Worm (Caenorhabditis elegans) whole organism, late embryonic: Measurements from ENCODE around the gene nhr-275.
"Not testable (repeated sequence)": the region's sequence is repeated elsewhere in the genome, so short reads cannot be mapped to it uniquely, and the experiment has no call there.

Experiments
- C08G9.2 ChIP-seq: sonication (generic microtip); optimal IDR thresholded peaks from 2 replicates; lab custom pipeline; 2016; ENCODE audit warnings: mild to moderate bottlenecking, missing genetic modification characterization, moderate library complexity, missing compliant biosample characterization
- C38D4.7 ChIP-seq: fragments of 200-800 bp; sonication (Bioruptor generic); optimal IDR thresholded peaks from 2 replicates; lab custom pipeline; 2018; ENCODE audit warnings: mild to moderate bottlenecking, missing genetic modification characterization, moderate library complexity, missing compliant biosample characterization
- F13H6.1 ChIP-seq: sonication (generic microtip); optimal IDR thresholded peaks from 2 replicates; lab custom pipeline; 2016; ENCODE audit warnings: missing genetic modification characterization, missing compliant biosample characterization
- K09A11.1 ChIP-seq: sonication (generic microtip); optimal IDR thresholded peaks from 2 replicates; lab custom pipeline; 2017; ENCODE audit warnings: antibody characterized with exemption, mild to moderate bottlenecking, missing genetic modification characterization, missing compliant biosample characterization; ENCODE audit not compliant: insufficient read depth
- T23F11.4 ChIP-seq: fragments of 200-800 bp; sonication (Bioruptor generic); optimal IDR thresholded peaks from 2 replicates; lab custom pipeline; 2018; ENCODE audit warnings: mild to moderate bottlenecking, missing genetic modification characterization, missing compliant biosample characterization
- ceh-14 ChIP-seq: sonication (generic microtip); optimal IDR thresholded peaks from 2 replicates; lab custom pipeline; 2016; ENCODE audit warnings: missing genotype, missing genetic modification characterization, missing compliant biosample characterization
- ceh-19 ChIP-seq: fragments of 200-800 bp; sonication (Bioruptor generic); optimal IDR thresholded peaks from 2 replicates; lab custom pipeline; 2018; ENCODE audit warnings: mild to moderate bottlenecking, missing genetic modification characterization, missing compliant biosample characterization
- ceh-22 ChIP-seq: sonication (generic microtip); optimal IDR thresholded peaks from 2 replicates; lab custom pipeline; 2017; ENCODE audit warnings: missing biosample characterization, missing genetic modification characterization
- ceh-45 ChIP-seq: fragments of 200-800 bp; sonication (Bioruptor generic); IDR thresholded peaks from 2 replicates; pipeline ENCODE4 v1.3.6; 2022; ENCODE audit warnings: missing genetic modification reagents, missing genetic modification characterization, missing compliant biosample characterization
- ceh-6 ChIP-seq: fragments of 200-800 bp; sonication (Bioruptor generic); optimal IDR thresholded peaks from 2 replicates; lab custom pipeline; 2018; ENCODE audit warnings: mild to moderate bottlenecking, missing genetic modification characterization, missing compliant biosample characterization
- dmd-4 ChIP-seq: sonication (generic microtip); optimal IDR thresholded peaks from 2 replicates; lab custom pipeline; 2016; ENCODE audit warnings: borderline replicate concordance, missing genetic modification characterization, missing compliant biosample characterization
- dve-1 ChIP-seq: sonication (generic microtip); optimal IDR thresholded peaks from 2 replicates; lab custom pipeline; 2017; ENCODE audit warnings: antibody characterized with exemption, mild to moderate bottlenecking, missing genetic modification characterization, missing compliant biosample characterization
- elt-4 ChIP-seq: sonication (generic microtip); optimal IDR thresholded peaks from 2 replicates; lab custom pipeline; 2016; ENCODE audit warnings: missing genetic modification characterization, missing compliant biosample characterization
- fax-1 ChIP-seq: sonication (generic microtip); optimal IDR thresholded peaks from 2 replicates; lab custom pipeline; 2016; ENCODE audit warnings: missing genotype, missing genetic modification characterization, missing compliant biosample characterization
- fkh-10 ChIP-seq: fragments of 150-350 bp; optimal IDR thresholded peaks from 2 replicates; lab custom pipeline; 2014; ENCODE audit warnings: missing biosample characterization, missing genetic modification reagents, missing genetic modification characterization
- hlh-15 ChIP-seq: sonication (generic microtip); optimal IDR thresholded peaks from 2 replicates; lab custom pipeline; 2016; ENCODE audit warnings: missing genetic modification characterization, missing compliant biosample characterization
- hlh-30 ChIP-seq: sonication (generic microtip); optimal IDR thresholded peaks from 2 replicates; lab custom pipeline; 2017; ENCODE audit warnings: antibody characterized with exemption, missing genetic modification characterization, missing compliant biosample characterization; ENCODE audit not compliant: insufficient read depth
- hlh-8 ChIP-seq: sonication (generic microtip); optimal IDR thresholded peaks from 2 replicates; lab custom pipeline; 2016; ENCODE audit warnings: missing genotype, missing genetic modification characterization, missing compliant biosample characterization
- lim-6 ChIP-seq: sonication (generic microtip); optimal IDR thresholded peaks from 2 replicates; lab custom pipeline; 2016; ENCODE audit warnings: missing genetic modification characterization, missing compliant biosample characterization
- mec-3 ChIP-seq: sonication (generic microtip); optimal IDR thresholded peaks from 2 replicates; lab custom pipeline; 2016; ENCODE audit warnings: borderline replicate concordance, missing genetic modification characterization, missing compliant biosample characterization
- nfya-1 ChIP-seq: sonication (generic microtip); optimal IDR thresholded peaks from 2 replicates; lab custom pipeline; 2017; ENCODE audit warnings: missing genetic modification characterization, mild to moderate bottlenecking, missing compliant biosample characterization, antibody characterized with exemption, moderate library complexity
- pag-3 ChIP-seq: sonication (generic microtip); optimal IDR thresholded peaks from 2 replicates; lab custom pipeline; 2016; ENCODE audit warnings: missing compliant biosample characterization, missing genetic modification characterization, borderline replicate concordance
- pha-2 ChIP-seq: sonication (generic microtip); optimal IDR thresholded peaks from 2 replicates; lab custom pipeline; 2017; ENCODE audit warnings: mild to moderate bottlenecking, missing genetic modification characterization, missing compliant biosample characterization
- sdc-2 ChIP-seq: sonication (generic microtip); optimal IDR thresholded peaks from 2 replicates; lab custom pipeline; 2016; ENCODE audit warnings: missing genotype, missing genetic modification characterization, missing compliant biosample characterization
- sox-2 ChIP-seq: fragments of 200-800 bp; sonication (Bioruptor generic); IDR thresholded peaks from 2 replicates; pipeline ENCODE4 v1.3.6; 2022; ENCODE audit warnings: missing genetic modification reagents, missing genetic modification characterization, missing compliant biosample characterization
- syd-9 ChIP-seq: sonication (generic microtip); optimal IDR thresholded peaks from 2 replicates; lab custom pipeline; 2016; ENCODE audit warnings: mild to moderate bottlenecking, missing genetic modification characterization, moderate library complexity, missing compliant biosample characterization
- tbx-2 ChIP-seq: sonication (generic microtip); optimal IDR thresholded peaks from 2 replicates; lab custom pipeline; 2016; ENCODE audit warnings: missing genetic modification characterization, missing compliant biosample characterization
- tbx-7 ChIP-seq: sonication (generic microtip); optimal IDR thresholded peaks from 2 replicates; lab custom pipeline; 2016; ENCODE audit warnings: missing genotype, missing genetic modification characterization, missing compliant biosample characterization
- unc-86 ChIP-seq: sonication (generic microtip); optimal IDR thresholded peaks from 2 replicates; lab custom pipeline; 2016; ENCODE audit warnings: missing genetic modification characterization, missing compliant biosample characterization
- zip-5 ChIP-seq: sonication (generic microtip); optimal IDR thresholded peaks from 2 replicates; lab custom pipeline; 2016; ENCODE audit warnings: missing genetic modification characterization, missing compliant biosample characterization

The nhr-275 gene

DNA sequence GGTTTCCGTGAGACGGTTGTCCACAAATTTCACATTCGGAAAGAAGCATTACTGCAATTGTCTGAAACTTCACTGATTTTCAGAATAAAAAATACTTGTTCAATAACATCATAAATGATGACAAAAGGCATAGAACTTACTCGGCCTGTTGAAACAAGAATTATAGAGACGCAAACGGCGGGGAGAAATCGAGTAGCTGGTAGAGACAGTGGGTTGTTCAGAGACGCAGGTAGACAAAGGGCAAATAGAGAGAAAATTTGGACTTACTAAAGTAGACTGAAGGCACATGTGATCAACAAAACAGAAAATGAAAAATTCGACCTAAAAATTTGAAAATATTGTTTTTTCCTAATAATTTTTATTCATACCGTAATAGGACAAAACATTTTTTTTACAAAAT, 7.1 kb downstream of the nhr-275 start, which contains the start of gene nhr-182:
TSS of gene nhr-182 (minus strand) at position 178 of the 400 bp plus-strand sequence.
- TF ChIP-seq ceh-19 (GFP tag; lab: Kevin White, UChicago) = no peak
- TF ChIP-seq ceh-6 (GFP tag; lab: Kevin White, UChicago) = no peak
- no peak for TF ChIP-seq sdc-2 (tag; lab: Kevin White, UChicago)
- TF ChIP-seq tbx-7 (tag; lab: Kevin White, UChicago) = no peak
- no peak for TF ChIP-seq hlh-30

DNA sequence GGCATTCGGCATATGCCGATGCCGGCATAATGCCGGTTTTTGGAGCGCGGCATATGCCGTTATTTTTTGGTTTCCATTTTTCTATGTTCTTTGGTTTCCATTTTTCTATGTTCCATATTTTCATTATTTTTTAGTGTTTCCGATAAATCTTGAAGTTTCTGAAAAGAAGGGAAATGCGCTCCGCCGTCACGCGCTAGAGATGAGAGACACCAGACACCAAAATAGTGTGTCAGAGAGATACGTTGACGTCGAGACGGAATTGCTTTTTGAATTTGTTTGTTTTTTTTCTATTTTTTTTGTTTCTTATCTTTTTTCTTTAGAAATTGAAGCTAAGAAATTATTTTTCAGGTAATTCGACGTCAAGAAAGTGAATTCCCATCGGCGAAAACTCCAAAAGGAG, 11.7 kb downstream of the nhr-275 start, which contains the start of gene F41B5.1:
TSS of gene F41B5.1 (plus strand) at position 343 of the 400 bp plus-strand sequence.
- TF ChIP-seq lim-6, pha-2, F13H6.1 (tag; lab: Kevin White, UChicago): not testable (repeated sequence)

DNA sequence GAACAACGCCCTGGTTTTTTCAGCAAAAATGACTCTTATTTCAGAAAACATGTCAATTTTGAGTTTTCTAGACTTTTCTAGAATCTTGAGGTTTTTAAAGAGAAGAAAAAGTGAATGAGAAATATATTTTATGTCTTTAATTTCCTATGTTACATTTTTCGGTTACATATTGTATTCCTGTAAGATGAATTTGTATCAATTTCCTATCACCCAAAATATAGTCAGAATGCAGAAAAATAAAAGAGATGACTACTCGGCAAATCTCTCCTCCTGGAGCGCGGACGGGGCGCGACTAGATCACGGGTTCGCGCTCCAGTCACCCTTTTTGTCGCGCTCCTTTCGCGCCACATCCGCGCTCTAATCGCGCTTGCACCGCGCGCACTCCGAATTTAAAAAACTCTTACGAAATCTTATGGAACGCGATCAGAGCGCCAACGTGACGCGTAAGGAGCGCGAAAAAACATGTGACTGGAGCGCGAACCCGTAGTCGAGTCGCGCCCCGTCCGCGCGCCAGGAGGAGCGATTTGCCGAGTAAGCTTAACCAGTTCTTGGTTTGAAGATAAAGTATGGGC, 12.2 kb downstream of the nhr-275 start, which contains the start of gene str-253:
TSS of gene str-253 (minus strand) at position 51 of the 572 bp plus-strand sequence.
- no peak for TF ChIP-seq fkh-10 (GFP tag; lab: Kevin White, UChicago)
- TF ChIP-seq hlh-15 (tag; lab: Kevin White, UChicago) = no peak
- no peak for TF ChIP-seq ceh-22 (tag; lab: Kevin White, UChicago)
- TF ChIP-seq dve-1 (tag; lab: Kevin White, UChicago) = no peak
- TF ChIP-seq pag-3 (tag; lab: Kevin White, UChicago) = no peak
- no peak for TF ChIP-seq unc-86
- no peak for TF ChIP-seq elt-4

DNA sequence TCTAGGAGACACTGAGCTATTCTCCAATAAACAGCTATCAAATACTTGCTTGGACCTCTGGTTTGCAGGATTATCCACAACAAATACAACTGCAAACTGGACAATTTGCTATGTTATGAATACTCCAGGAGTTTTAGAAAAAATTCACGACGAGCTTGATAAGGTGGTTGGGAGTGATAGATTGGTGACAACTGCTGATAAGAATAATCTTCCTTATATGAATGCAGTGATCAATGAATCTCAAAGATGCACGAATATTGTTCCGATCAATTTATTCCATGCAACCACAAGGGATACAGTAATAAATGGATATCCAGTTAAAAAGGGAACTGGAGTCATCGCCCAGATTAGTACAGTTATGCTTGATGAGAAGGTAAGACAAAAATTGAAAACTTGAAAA, 15.1 kb downstream of the nhr-275 start:
- TF ChIP-seq zip-5 (tag; lab: Kevin White, UChicago) = no peak

DNA sequence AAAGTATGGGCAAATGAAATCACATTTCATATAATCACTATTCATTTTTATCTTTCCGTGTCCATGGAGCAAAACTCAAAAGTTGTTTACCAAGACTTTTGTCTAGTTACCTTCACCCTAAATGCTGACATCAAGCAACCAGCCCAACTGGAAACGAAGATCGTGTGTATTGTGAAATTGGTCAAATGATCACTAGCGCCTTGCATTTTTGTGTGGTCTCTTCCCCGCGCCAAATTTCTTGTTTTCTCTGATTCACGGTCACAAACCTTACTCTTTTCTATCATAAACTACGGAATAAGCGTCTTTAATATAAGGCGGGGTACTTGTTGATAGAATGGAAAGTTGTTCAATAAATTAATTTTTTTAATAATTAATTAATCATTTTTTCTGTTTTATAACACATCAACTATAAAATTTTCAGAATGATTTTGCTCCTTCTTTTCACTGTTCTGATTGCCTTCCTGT, 16.7 kb downstream of the nhr-275 start, which contains the start of gene cyp-33C7:
TSS of gene cyp-33C7 (plus strand) at position 415 of the 465 bp plus-strand sequence.
- TF ChIP-seq ceh-14 (tag; lab: Kevin White, UChicago) (no peak), syd-9 (no peak), fax-1 (tag; lab: Kevin White, UChicago) (no peak), F13H6.1 (tag; lab: Kevin White, UChicago) (no peak), tbx-2 (tag; lab: Kevin White, UChicago) (no peak), mec-3 (no peak), T23F11.4 (GFP tag; lab: Kevin White, UChicago) (no peak), fkh-10 (GFP tag; lab: Kevin White, UChicago) (no peak), C08G9.2 (tag; lab: Kevin White, UChicago) (no peak), K09A11.1 (tag; lab: Kevin White, UChicago) (no peak), ceh-45 (GFP tag; lab: Robert Waterston, UW) (no peak), nfya-1 (no peak), C38D4.7 (no peak)

DNA sequence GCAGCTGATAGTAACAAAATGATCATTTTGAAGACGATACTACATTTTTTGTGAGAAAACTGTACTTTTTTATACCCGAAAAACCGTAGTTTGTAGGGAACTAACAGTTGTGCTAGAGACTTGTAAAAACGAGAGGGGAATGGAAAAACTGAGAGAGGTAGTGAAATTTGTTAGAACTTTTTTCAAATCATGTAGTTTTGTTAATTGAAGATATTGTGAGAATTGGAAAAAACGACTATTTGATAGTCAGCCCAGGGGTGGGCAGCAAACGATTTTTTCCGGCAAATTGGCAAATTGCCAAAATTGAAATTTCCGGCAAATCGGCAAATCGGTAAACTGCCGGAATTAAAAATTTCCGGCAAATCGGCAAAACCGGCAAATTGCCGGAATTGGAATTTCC, 17.5 kb downstream of the nhr-275 start, which contains the start of gene cyp-33C6:
TSS of gene cyp-33C6 (minus strand) at position 101 of the 400 bp plus-strand sequence.
- TF ChIP-seq elt-4 (no peak), K09A11.1 (tag; lab: Kevin White, UChicago) (no peak), hlh-8 (tag; lab: Kevin White, UChicago) (no peak), dmd-4 (tag; lab: Kevin White, UChicago) (no peak), pha-2 (tag; lab: Kevin White, UChicago) (no peak), sox-2 (no peak), nfya-1 (no peak)
